Worm (Caenorhabditis elegans) whole organism, L3 larva: ENCODE data around the gene tatn-1.
A peak's percentile ranks its signal among the peaks of the same experiment; 100 is the strongest.

ENCODE experiments used
- R02D3.7 ChIP-seq: fragments of 150-350 bp; optimal IDR thresholded peaks from 2 replicates; lab custom pipeline; 2014; ENCODE audit warnings: missing biosample characterization, missing genetic modification characterization
- ZK546.5 ChIP-seq: sonication (generic microtip); optimal IDR thresholded peaks from 2 replicates; lab custom pipeline; 2017; ENCODE audit warnings: missing biosample characterization, missing genetic modification characterization
- aly-2 ChIP-seq: fragments of 150-350 bp; optimal IDR thresholded peaks from 2 replicates; lab custom pipeline; 2014; ENCODE audit warnings: missing biosample characterization, missing genetic modification characterization
- ama-1 ChIP-seq: fragments of 150-350 bp; optimal IDR thresholded peaks from 2 replicates; lab custom pipeline; 2018
- ceh-16 ChIP-seq: sonication (generic microtip); optimal IDR thresholded peaks from 2 replicates; lab custom pipeline; 2017; ENCODE audit warnings: missing biosample characterization, missing genetic modification characterization
- ceh-28 ChIP-seq: fragments of 150-350 bp; optimal IDR thresholded peaks from 2 replicates; lab custom pipeline; 2014; ENCODE audit warnings: missing biosample characterization, missing genetic modification reagents, missing genetic modification characterization
- ceh-82 ChIP-seq: fragments of 150-350 bp; optimal IDR thresholded peaks from 2 replicates; lab custom pipeline; 2014; ENCODE audit warnings: missing biosample characterization, missing genetic modification characterization
- ceh-9 ChIP-seq: sonication (generic microtip); optimal IDR thresholded peaks from 2 replicates; lab custom pipeline; 2018; ENCODE audit warnings: missing biosample characterization, missing genetic modification characterization
- daf-12 ChIP-seq: fragments of 150-350 bp; optimal IDR thresholded peaks from 2 replicates; lab custom pipeline; 2014; ENCODE audit warnings: missing biosample characterization, missing genetic modification reagents, missing genetic modification characterization
- egl-27 ChIP-seq: sonication (generic microtip); optimal IDR thresholded peaks from 4 replicates; lab custom pipeline; 2017; ENCODE audit warnings: missing biosample characterization, missing genetic modification reagents, missing genetic modification characterization
- egl-5 ChIP-seq: fragments of 150-350 bp; optimal IDR thresholded peaks from 2 replicates; lab custom pipeline; 2017; ENCODE audit warnings: missing biosample characterization, missing genetic modification reagents, missing genetic modification characterization, inconsistent platforms
- elt-1 ChIP-seq: fragments of 150-350 bp; optimal IDR thresholded peaks from 2 replicates; lab custom pipeline; 2014; ENCODE audit warnings: missing biosample characterization, missing genetic modification characterization
- elt-2 ChIP-seq: sonication (generic microtip); optimal IDR thresholded peaks from 2 replicates; lab custom pipeline; 2016; ENCODE audit warnings: missing genetic modification reagents, mild to moderate bottlenecking, missing genetic modification characterization, missing compliant biosample characterization
- elt-3 ChIP-seq, 3 experiments: fragments of 150-350 bp in 1 of 3; sonication (generic microtip) in 2 of 3; optimal IDR thresholded peaks; 2 replicates in 2 of 3; 4 replicates in 1 of 3; lab custom pipeline; 2014 to 2017; ENCODE audit warnings: missing biosample characterization in 3 of 3, missing genetic modification characterization in 3 of 3
- eor-1 ChIP-seq, 2 experiments: fragments of 150-350 bp; optimal IDR thresholded peaks; 2 replicates each; lab custom pipeline; 2014 to 2018; ENCODE audit warnings: missing biosample characterization in 2 of 2, missing genetic modification characterization in 2 of 2
- fkh-10 ChIP-seq: sonication (generic microtip); optimal IDR thresholded peaks from 2 replicates; lab custom pipeline; 2017; ENCODE audit warnings: missing biosample characterization, missing genetic modification reagents, missing genetic modification characterization
- fkh-2 ChIP-seq: fragments of 150-350 bp; optimal IDR thresholded peaks from 2 replicates; lab custom pipeline; 2014; ENCODE audit warnings: missing biosample characterization, missing genetic modification reagents, missing genetic modification characterization
- fos-1 ChIP-seq: fragments of 150-350 bp; optimal IDR thresholded peaks from 2 replicates; lab custom pipeline; 2014; ENCODE audit warnings: missing biosample characterization, missing genetic modification characterization
- hmg-11 ChIP-seq: sonication (generic microtip); optimal IDR thresholded peaks from 2 replicates; lab custom pipeline; 2016; ENCODE audit warnings: missing genetic modification characterization, missing compliant biosample characterization
- jun-1 ChIP-seq: fragments of 150-350 bp; optimal IDR thresholded peaks from 2 replicates; lab custom pipeline; 2014; ENCODE audit warnings: missing biosample characterization, missing genetic modification reagents, missing genetic modification characterization
- lin-15B ChIP-seq: fragments of 150-350 bp; optimal IDR thresholded peaks from 2 replicates; lab custom pipeline; 2014; ENCODE audit warnings: missing biosample characterization, missing genetic modification characterization
- lin-39 ChIP-seq: fragments of 150-350 bp; optimal IDR thresholded peaks from 2 replicates; lab custom pipeline; 2018; ENCODE audit warnings: missing biosample characterization, missing genetic modification reagents, missing genetic modification characterization
- lsy-12 ChIP-seq: sonication (generic microtip); optimal IDR thresholded peaks from 2 replicates; lab custom pipeline; 2016; ENCODE audit warnings: mild to moderate bottlenecking, missing genetic modification characterization, missing compliant biosample characterization
- mdl-1 ChIP-seq: fragments of 150-350 bp; optimal IDR thresholded peaks from 2 replicates; lab custom pipeline; 2014; ENCODE audit warnings: missing biosample characterization, missing genetic modification characterization
- mml-1 ChIP-seq: fragments of 150-350 bp; sonication (generic microtip); optimal IDR thresholded peaks from 3 replicates; lab custom pipeline; 2014; ENCODE audit warnings: missing biosample characterization, missing genetic modification characterization
- nfya-1 ChIP-seq: sonication (generic microtip); optimal IDR thresholded peaks from 2 replicates; lab custom pipeline; 2017; ENCODE audit warnings: missing genetic modification characterization, mild to moderate bottlenecking, missing compliant biosample characterization, antibody characterized with exemption, moderate library complexity; ENCODE audit not compliant: insufficient read depth
- nhr-11 ChIP-seq: fragments of 150-350 bp; optimal IDR thresholded peaks from 2 replicates; lab custom pipeline; 2014; ENCODE audit warnings: missing biosample characterization, missing genetic modification characterization
- nhr-12 ChIP-seq: fragments of 150-350 bp; optimal IDR thresholded peaks from 2 replicates; lab custom pipeline; 2014; ENCODE audit warnings: missing biosample characterization, missing genetic modification characterization
- nhr-23 ChIP-seq: fragments of 150-350 bp; optimal IDR thresholded peaks from 2 replicates; lab custom pipeline; 2014; ENCODE audit warnings: missing biosample characterization, missing genetic modification reagents, missing genetic modification characterization
- nhr-237 ChIP-seq: fragments of 150-350 bp; optimal IDR thresholded peaks from 2 replicates; lab custom pipeline; 2014; ENCODE audit warnings: missing biosample characterization, missing genetic modification characterization
- nhr-25 ChIP-seq: sonication (generic microtip); optimal IDR thresholded peaks from 2 replicates; lab custom pipeline; 2017; ENCODE audit warnings: missing biosample characterization, missing genetic modification characterization
- nhr-28 ChIP-seq: fragments of 150-350 bp; optimal IDR thresholded peaks from 2 replicates; lab custom pipeline; 2014; ENCODE audit warnings: missing biosample characterization, missing genetic modification characterization
- nhr-43 ChIP-seq: sonication (generic microtip); optimal IDR thresholded peaks from 2 replicates; lab custom pipeline; 2016; ENCODE audit warnings: mild to moderate bottlenecking, missing genetic modification characterization, missing compliant biosample characterization; ENCODE audit not compliant: poor library complexity, severe bottlenecking
- nhr-67 ChIP-seq: fragments of 150-350 bp; optimal IDR thresholded peaks from 2 replicates; lab custom pipeline; 2014; ENCODE audit warnings: missing biosample characterization, missing genetic modification characterization
- nhr-76 ChIP-seq: fragments of 150-350 bp; sonication (generic microtip); optimal IDR thresholded peaks from 5 replicates; lab custom pipeline; 2014; ENCODE audit warnings: missing biosample characterization, missing genetic modification characterization
- nhr-77 ChIP-seq: fragments of 150-350 bp; optimal IDR thresholded peaks from 2 replicates; lab custom pipeline; 2014; ENCODE audit warnings: missing biosample characterization, missing genetic modification characterization
- pha-4 ChIP-seq: fragments of 150-350 bp; optimal IDR thresholded peaks from 2 replicates; lab custom pipeline; 2014; ENCODE audit warnings: missing biosample characterization, missing genetic modification reagents, missing genetic modification characterization
- pqm-1 ChIP-seq: fragments of 150-350 bp; optimal IDR thresholded peaks from 2 replicates; lab custom pipeline; 2017; ENCODE audit warnings: missing biosample characterization, missing genetic modification characterization, inconsistent platforms
- sea-2 ChIP-seq: fragments of 150-350 bp; sonication (generic microtip); optimal IDR thresholded peaks from 4 replicates; lab custom pipeline; 2014; ENCODE audit warnings: missing biosample characterization, missing genetic modification reagents, missing genetic modification characterization
- skn-1 ChIP-seq: fragments of 150-350 bp; optimal IDR thresholded peaks from 2 replicates; lab custom pipeline; 2014; ENCODE audit warnings: missing biosample characterization, missing genetic modification characterization
- snpc-4 ChIP-seq: fragments of 150-350 bp; optimal IDR thresholded peaks from 2 replicates; lab custom pipeline; 2014; ENCODE audit warnings: missing biosample characterization, missing genetic modification characterization
- tbx-2 ChIP-seq: sonication (generic microtip); optimal IDR thresholded peaks from 2 replicates; lab custom pipeline; 2016; ENCODE audit warnings: mild to moderate bottlenecking, missing genetic modification characterization, missing compliant biosample characterization
- unc-39 ChIP-seq: sonication (generic microtip); optimal IDR thresholded peaks from 4 replicates; lab custom pipeline; 2017; ENCODE audit warnings: missing biosample characterization, missing genetic modification characterization
- unc-62 ChIP-seq: fragments of 150-350 bp; sonication (generic microtip); optimal IDR thresholded peaks from 4 replicates; lab custom pipeline; 2014; ENCODE audit warnings: missing biosample characterization, missing genetic modification reagents, missing genetic modification characterization
- zag-1 ChIP-seq: fragments of 150-350 bp; optimal IDR thresholded peaks from 2 replicates; lab custom pipeline; 2014; ENCODE audit warnings: missing biosample characterization, missing genetic modification characterization
- ztf-11 ChIP-seq: fragments of 150-350 bp; optimal IDR thresholded peaks from 2 replicates; lab custom pipeline; 2014; ENCODE audit warnings: missing biosample characterization, missing genetic modification characterization
- ztf-4 ChIP-seq: fragments of 150-350 bp; optimal IDR thresholded peaks from 2 replicates; lab custom pipeline; 2014; ENCODE audit warnings: missing biosample characterization, missing genetic modification characterization

Gene tatn-1

DNA sequence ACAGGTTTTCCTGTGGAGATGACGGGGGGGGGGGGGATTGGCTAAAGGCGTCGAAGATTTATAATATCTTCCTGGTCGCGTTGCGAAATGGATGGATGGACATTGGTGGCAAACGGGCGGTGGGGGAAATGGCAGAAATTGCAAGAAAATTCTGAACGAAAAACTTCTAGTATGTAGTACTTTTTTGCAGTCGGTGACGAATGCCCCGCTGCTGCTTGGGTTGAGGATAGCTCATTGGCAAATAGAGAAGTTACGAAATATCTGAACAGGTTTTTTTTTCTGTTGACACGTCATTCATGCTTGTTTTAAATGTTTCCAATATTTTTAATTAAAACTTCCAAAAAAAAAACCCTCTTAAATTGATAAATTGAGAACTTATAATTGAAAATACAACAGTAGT lies 28.7 kb downstream of the tatn-1 start:
- TF ChIP-seq nhr-25 (peak; percentile 26), pqm-1 (tag; lab: Kevin White, UChicago) (no peak), elt-3 (tag; optimal IDR thresholded peaks at IDR 0.05; lab: Kevin White, UChicago) (no peak), nhr-23 (tag; lab: Kevin White, UChicago) (peak; percentile 33), pha-4 (tag; lab: Kevin White, UChicago) (peak; percentile 18), lin-39 (tag; lab: Kevin White, UChicago) (peak; percentile 21), ceh-9 (tag; lab: Kevin White, UChicago) (no peak), ama-1 (peak; percentile 18), nhr-43 (tag; lab: Kevin White, UChicago) (peak; percentile 4), unc-62 (GFP tag; lab: Kevin White, UChicago) (no peak)

DNA sequence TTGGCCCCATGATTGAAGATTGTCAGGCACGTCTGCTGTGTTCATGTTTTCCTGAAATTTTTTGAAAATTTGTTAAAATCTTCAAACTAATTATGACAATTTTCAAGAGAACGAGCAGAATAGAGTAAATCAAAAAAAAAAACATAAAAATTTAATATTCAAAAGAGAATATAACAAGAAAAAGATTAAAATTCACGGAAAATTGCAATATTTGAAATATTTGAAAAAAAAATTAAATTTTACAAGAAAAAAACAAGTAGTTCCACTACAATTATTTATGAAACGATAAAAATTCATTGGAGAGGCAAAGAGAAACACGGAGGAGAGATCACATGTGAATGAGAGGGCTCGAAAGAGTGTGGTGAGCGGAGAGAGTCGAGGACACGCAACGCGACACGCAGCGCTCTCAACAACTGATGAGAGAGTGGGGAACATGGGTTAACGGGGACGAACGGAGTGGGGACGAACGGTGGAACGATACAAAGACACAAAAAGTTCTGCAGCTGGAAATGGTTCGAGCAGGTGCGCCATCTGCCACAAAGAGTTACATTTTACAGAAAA lies 33.8 kb downstream of the tatn-1 start, which contains the start of gene mbk-1:
mbk-1 (minus strand) TSS at position 51 of the 561 bp plus-strand sequence.
- TF ChIP-seq pqm-1 (tag; lab: Kevin White, UChicago) (peak; percentile 47), nhr-237 (tag; lab: Kevin White, UChicago) (no peak), ZK546.5 (tag; lab: Kevin White, UChicago) (no peak), zag-1 (no peak), tbx-2 (tag; lab: Kevin White, UChicago) (peak; percentile 26), ama-1 (peak; percentile 37), aly-2 (tag; lab: Kevin White, UChicago) (no peak), lsy-12 (tag; lab: Kevin White, UChicago) (no peak), elt-1 (tag; lab: Kevin White, UChicago) (no peak), daf-12 (tag; lab: Kevin White, UChicago) (no peak), unc-62 (GFP tag; lab: Kevin White, UChicago) (no peak), elt-3 (tag; optimal IDR thresholded peaks at IDR 0.05; lab: Kevin White, UChicago) (no peak), mdl-1 (tag; lab: Kevin White, UChicago) (peak; percentile 26), nhr-67 (tag; lab: Kevin White, UChicago) (no peak), nhr-43 (tag; lab: Kevin White, UChicago) (peak; percentile 22), unc-39 (tag; lab: Kevin White, UChicago) (no peak), elt-2 (tag; lab: Kevin White, UChicago) (peak; percentile 73), pha-4 (tag; lab: Kevin White, UChicago) (peak; percentile 90), nhr-12 (tag; lab: Kevin White, UChicago) (no peak), fos-1 (no peak), mml-1 (tag; lab: Kevin White, UChicago) (no peak), R02D3.7 (tag; lab: Kevin White, UChicago) (no peak), hmg-11 (peak; percentile 81), nhr-77 (tag; lab: Kevin White, UChicago) (no peak), ztf-11 (tag; lab: Kevin White, UChicago) (no peak), lin-39 (tag; lab: Kevin White, UChicago) (peak; percentile 81), ceh-16 (tag; lab: Kevin White, UChicago) (no peak), egl-5 (tag; lab: Kevin White, UChicago) (peak; percentile 63), lin-15B (tag; lab: Kevin White, UChicago) (peak; percentile 49), snpc-4 (tag; lab: Kevin White, UChicago) (peak; percentile 35), ceh-82 (tag; lab: Kevin White, UChicago) (no peak), skn-1 (tag; lab: Kevin White, UChicago) (no peak), nhr-76 (tag; lab: Kevin White, UChicago) (no peak), nhr-28 (tag; lab: Kevin White, UChicago) (no peak), jun-1 (tag; lab: Kevin White, UChicago) (peak; percentile 51), sea-2 (GFP tag; lab: Kevin White, UChicago) (no peak), ceh-9 (tag; lab: Kevin White, UChicago) (no peak), eor-1 (tag; optimal IDR thresholded peaks at IDR 0.05; lab: Kevin White, UChicago) (no peak), nfya-1 (tag; lab: Kevin White, UChicago) (peak; percentile 80), nhr-23 (tag; lab: Kevin White, UChicago) (peak; percentile 59), fkh-10 (no peak), ztf-4 (tag; lab: Kevin White, UChicago) (no peak), nhr-25 (peak; percentile 76), egl-27 (tag; lab: Kevin White, UChicago) (no peak), ceh-28 (tag; lab: Kevin White, UChicago) (peak; percentile 26), fkh-2 (tag; lab: Kevin White, UChicago) (no peak), nhr-11 (no peak)
